Fruit fly (Drosophila melanogaster) whole organism, embryonic: ENCODE data around the gene EMC10.

Experiments used
- CG12155 ChIP-seq: fragments of 200-800 bp; sonication (Bioruptor generic); optimal IDR thresholded peaks from 3 replicates; lab custom pipeline; 2016; ENCODE audit warnings: missing biosample characterization, missing genetic modification characterization
- CG1233 ChIP-seq: fragments of 200-800 bp; sonication (Bioruptor generic); optimal IDR thresholded peaks from 4 replicates; lab custom pipeline; 2018; ENCODE audit warnings: missing biosample characterization, mild to moderate bottlenecking, missing genetic modification characterization
- CG12942 ChIP-seq: fragments of 200-800 bp; sonication (Bioruptor generic); optimal IDR thresholded peaks from 3 replicates; lab custom pipeline; 2016; ENCODE audit warnings: missing biosample characterization, missing genetic modification characterization
- CG13296 ChIP-seq: fragments of 200-800 bp; sonication (Bioruptor generic); optimal IDR thresholded peaks from 3 replicates; lab custom pipeline; 2018; ENCODE audit warnings: missing biosample characterization, mild to moderate bottlenecking, missing genetic modification characterization
- CG18599 ChIP-seq: fragments of 200-800 bp; sonication (Bioruptor generic); optimal IDR thresholded peaks from 3 replicates; lab custom pipeline; 2017; ENCODE audit warnings: missing biosample characterization, missing genetic modification characterization, mild to moderate bottlenecking, moderate library complexity, missing genetic modification reagents
- CG18764 ChIP-seq: fragments of 200-800 bp; sonication (Bioruptor generic); optimal IDR thresholded peaks from 3 replicates; lab custom pipeline; 2016; ENCODE audit warnings: missing biosample characterization, missing genetic modification characterization
- CG30431 ChIP-seq: fragments of 200-800 bp; sonication (Bioruptor generic); optimal IDR thresholded peaks from 2 replicates; lab custom pipeline; 2017; ENCODE audit warnings: missing biosample characterization, missing genetic modification characterization
- CG3281 ChIP-seq: fragments of 200-800 bp; sonication (Bioruptor generic); optimal IDR thresholded peaks from 3 replicates; lab custom pipeline; 2017; ENCODE audit warnings: missing biosample characterization, mild to moderate bottlenecking, missing genetic modification characterization
- CG6683 ChIP-seq: fragments of 200-800 bp; sonication (Bioruptor generic); optimal IDR thresholded peaks from 2 replicates; lab custom pipeline; 2017; ENCODE audit warnings: missing biosample characterization, mild to moderate bottlenecking, missing genetic modification characterization, missing genetic modification reagents
- CG6765 ChIP-seq: fragments of 200-800 bp; sonication (Bioruptor generic); optimal IDR thresholded peaks from 3 replicates; lab custom pipeline; 2017; ENCODE audit warnings: missing biosample characterization, mild to moderate bottlenecking, missing genetic modification characterization
- CG7987 ChIP-seq: fragments of 200-800 bp; sonication (Bioruptor generic); optimal IDR thresholded peaks from 2 replicates; lab custom pipeline; 2018; ENCODE audit warnings: missing biosample characterization, mild to moderate bottlenecking, missing genetic modification characterization, moderate library complexity
- CG8281 ChIP-seq: fragments of 200-800 bp; sonication (Bioruptor generic); optimal IDR thresholded peaks from 2 replicates; lab custom pipeline; 2018; ENCODE audit warnings: missing biosample characterization, mild to moderate bottlenecking, missing genetic modification characterization, moderate library complexity
- CG8290 ChIP-seq, 3 experiments: fragments of 200-800 bp; sonication (Bioruptor generic); optimal IDR thresholded peaks; 2 replicates each; lab custom pipeline; 2016 to 2019; ENCODE audit warnings: missing biosample characterization in 3 of 3, missing genetic modification characterization in 3 of 3, mild to moderate bottlenecking in 2 of 3, moderate library complexity in 1 of 3
- Camta ChIP-seq: fragments of 200-800 bp; sonication (Bioruptor generic); optimal IDR thresholded peaks from 2 replicates; lab custom pipeline; 2016; ENCODE audit warnings: missing biosample characterization, missing genetic modification characterization
- CkIIα-i1 ChIP-seq: fragments of 200-800 bp; sonication (Bioruptor generic); IDR thresholded peaks from 2 replicates; pipeline ENCODE4 v1.3.6; 2022; ENCODE audit warnings: missing biosample characterization, missing genetic modification characterization
- D ChIP-seq, 2 experiments: fragments of 200-800 bp in 1 of 2; fragments of >200 bp in 1 of 2; sonication (Bioruptor generic) in 1 of 2; optimal IDR thresholded peaks; 2 replicates in 1 of 2; 3 replicates in 1 of 2; lab custom pipeline; 2017; ENCODE audit warnings: mild to moderate bottlenecking in 1 of 2, missing biosample characterization in 1 of 2, missing genetic modification characterization in 1 of 2, missing genetic modification reagents in 1 of 2
- D19B ChIP-seq: fragments of 200-800 bp; sonication (Bioruptor generic); optimal IDR thresholded peaks from 2 replicates; lab custom pipeline; 2017; ENCODE audit warnings: missing biosample characterization, mild to moderate bottlenecking, missing genetic modification characterization
- Dip3 ChIP-seq: fragments of 200-800 bp; sonication (Bioruptor generic); optimal IDR thresholded peaks from 3 replicates; lab custom pipeline; 2016; ENCODE audit warnings: missing biosample characterization, missing genetic modification characterization
- Dp ChIP-seq: fragments of 200-800 bp; sonication (Bioruptor generic); optimal IDR thresholded peaks from 2 replicates; lab custom pipeline; 2018; ENCODE audit warnings: missing biosample characterization, mild to moderate bottlenecking, missing genetic modification characterization, moderate library complexity
- HmgZ ChIP-seq: fragments of 200-800 bp; sonication (Bioruptor generic); optimal IDR thresholded peaks from 2 replicates; lab custom pipeline; 2018; ENCODE audit warnings: missing biosample characterization, mild to moderate bottlenecking, missing genetic modification characterization
- Hr51 ChIP-seq, 2 experiments: fragments of 200-800 bp; sonication (Bioruptor generic); optimal IDR thresholded peaks; 2 replicates in 1 of 2; 3 replicates in 1 of 2; lab custom pipeline; 2016 to 2018; ENCODE audit warnings: missing biosample characterization in 2 of 2, missing genetic modification characterization in 2 of 2, mild to moderate bottlenecking in 1 of 2, moderate library complexity in 1 of 2
- Hsf ChIP-seq: fragments of 200-800 bp; sonication (Bioruptor generic); optimal IDR thresholded peaks from 3 replicates; lab custom pipeline; 2016; ENCODE audit warnings: missing biosample characterization, missing genetic modification characterization
- Med ChIP-seq: fragments of 200-800 bp; sonication (Bioruptor generic); peaks from one replicate; lab custom pipeline; 2016; ENCODE audit warnings: missing biosample characterization, missing genetic modification characterization, mild to moderate bottlenecking, inconsistent platforms, moderate library complexity
- Ravus ChIP-seq: fragments of 200-800 bp; sonication (Bioruptor generic); IDR thresholded peaks from 2 replicates; pipeline ENCODE4 v1.3.6; 2022; ENCODE audit warnings: missing biosample characterization, missing genetic modification characterization
- Sox100B ChIP-seq: fragments of 200-800 bp; sonication (Bioruptor generic); optimal IDR thresholded peaks from 3 replicates; lab custom pipeline; 2018; ENCODE audit warnings: missing biosample characterization, mild to moderate bottlenecking, missing genetic modification characterization
- Taf1 ChIP-seq: fragments of 200-800 bp; sonication (Bioruptor generic); IDR thresholded peaks from 2 replicates; pipeline ENCODE4 v1.3.6; 2022; ENCODE audit warnings: missing biosample characterization, missing genetic modification characterization
- Trl ChIP-seq, 3 experiments: fragments of >200 bp in 2 of 3; fragments of 200-800 bp in 1 of 3; sonication (Bioruptor generic) in 1 of 3; optimal IDR thresholded peaks; 2 replicates in 1 of 3; 3 replicates in 2 of 3; lab custom pipeline; 2016 to 2017; ENCODE audit warnings: missing biosample characterization in 1 of 3, missing genetic modification characterization in 1 of 3
- Xbp1 ChIP-seq: fragments of 200-800 bp; sonication (Bioruptor generic); optimal IDR thresholded peaks from 3 replicates; lab custom pipeline; 2016; ENCODE audit warnings: missing biosample characterization, mild to moderate bottlenecking, missing genetic modification characterization
- al ChIP-seq: fragments of 200-800 bp; sonication (Bioruptor generic); IDR thresholded peaks from 2 replicates; pipeline ENCODE4 v1.3.6; 2022; ENCODE audit warnings: missing biosample characterization, missing genetic modification characterization
- ara ChIP-seq: fragments of 200-800 bp; sonication (Bioruptor generic); IDR thresholded peaks from 2 replicates; pipeline ENCODE4 v1.3.6; 2022; ENCODE audit warnings: missing biosample characterization, missing genetic modification characterization
- chif ChIP-seq, 2 experiments: fragments of 200-800 bp; sonication (Bioruptor generic); optimal IDR thresholded peaks; 3 replicates each; lab custom pipeline; 2016; ENCODE audit warnings: missing biosample characterization in 2 of 2, missing genetic modification characterization in 2 of 2
- dpn ChIP-seq, 2 experiments: fragments of 200-800 bp; sonication (Bioruptor generic); optimal IDR thresholded peaks; 3 replicates each; lab custom pipeline; 2016; ENCODE audit warnings: missing biosample characterization in 2 of 2, missing genetic modification characterization in 2 of 2
- ems ChIP-seq: fragments of 200-800 bp; sonication (Bioruptor generic); optimal IDR thresholded peaks from 3 replicates; lab custom pipeline; 2016; ENCODE audit warnings: missing biosample characterization, missing genetic modification characterization
- eve ChIP-seq, 2 experiments: fragments of >200 bp; optimal IDR thresholded peaks; 2 replicates each; lab custom pipeline; 2017; ENCODE audit warnings: missing biosample characterization in 2 of 2, missing genetic modification characterization in 2 of 2
- gfzf ChIP-seq: fragments of 200-800 bp; sonication (Bioruptor generic); optimal IDR thresholded peaks from 2 replicates; lab custom pipeline; 2016; ENCODE audit warnings: missing biosample characterization, mild to moderate bottlenecking, missing genetic modification characterization, moderate library complexity
- inv ChIP-seq: fragments of 200-800 bp; sonication (Bioruptor generic); IDR thresholded peaks from 2 replicates; pipeline ENCODE4 v1.3.6; 2022; ENCODE audit warnings: missing biosample characterization, missing genetic modification characterization; ENCODE audit not compliant: partially characterized antibody
- jigr1 ChIP-seq: fragments of 200-800 bp; sonication (Bioruptor generic); IDR thresholded peaks from 3 replicates; pipeline ENCODE4 v1.3.6; 2022; ENCODE audit warnings: missing biosample characterization, missing genetic modification characterization
- kah ChIP-seq: fragments of 200-800 bp; sonication (Bioruptor generic); optimal IDR thresholded peaks from 2 replicates; lab custom pipeline; 2018; ENCODE audit warnings: missing biosample characterization, mild to moderate bottlenecking, missing genetic modification characterization
- phol ChIP-seq: fragments of 200-800 bp; sonication (Bioruptor generic); optimal IDR thresholded peaks from 3 replicates; lab custom pipeline; 2018; ENCODE audit warnings: missing biosample characterization, mild to moderate bottlenecking, missing genetic modification characterization, moderate library complexity
- pum ChIP-seq: fragments of 200-800 bp; sonication (Bioruptor generic); optimal IDR thresholded peaks from 2 replicates; lab custom pipeline; 2016; ENCODE audit warnings: missing biosample characterization, missing genetic modification characterization
- sisA ChIP-seq: fragments of 200-800 bp; sonication (Bioruptor generic); IDR thresholded peaks from 2 replicates; pipeline ENCODE4 v1.3.6; 2022; ENCODE audit warnings: missing biosample characterization, missing genetic modification characterization
- slbo ChIP-seq: fragments of 200-800 bp; sonication (Bioruptor generic); IDR thresholded peaks from 2 replicates; pipeline ENCODE4 v1.3.6; 2022; ENCODE audit warnings: missing biosample characterization, missing genetic modification characterization
- tap ChIP-seq: fragments of 200-800 bp; optimal IDR thresholded peaks from 3 replicates; lab custom pipeline; 2019; ENCODE audit warnings: missing biosample characterization, mild to moderate bottlenecking, missing genetic modification characterization, moderate library complexity
- tgo ChIP-seq: fragments of 200-800 bp; sonication (Bioruptor generic); IDR thresholded peaks from 3 replicates; pipeline ENCODE4 v1.3.6; 2022; ENCODE audit warnings: missing biosample characterization, missing genetic modification characterization
- trh ChIP-seq: fragments of 200-800 bp; sonication (Bioruptor generic); optimal IDR thresholded peaks from 2 replicates; lab custom pipeline; 2016; ENCODE audit warnings: missing biosample characterization, missing genetic modification characterization
- unc-4 ChIP-seq: fragments of 200-800 bp; sonication (Bioruptor generic); IDR thresholded peaks from 2 replicates; pipeline ENCODE4 v1.3.6; 2022; ENCODE audit warnings: missing biosample characterization, missing genetic modification characterization; ENCODE audit not compliant: partially characterized antibody

Gene EMC10

dm6 chr3L:21539245-21540196, 34.4 kb upstream of the EMC10 start, which contains the start of the genes COX8 and VhaM9.7-b (continued):
- TF ChIP-seq Dp (GFP tag; lab: Kevin White, UChicago) (no peak), inv (peak; percentile 65; the same call in 1 of the 2 replicates), ara (GFP tag; lab: Robert Waterston, UW) (peak; percentile 54; the same call in 1 of the 2 replicates), chif (GFP tag; optimal IDR thresholded peaks at IDR 0.05; lab: Kevin White, UChicago) (peak; percentile 50 to 51), trh (no peak), Sox100B (GFP tag; lab: Kevin White, UChicago) (peak; percentile 67), HmgZ (tag; lab: Kevin White, UChicago) (peak; percentile 63), al (peak; percentile 57; the same call in 1 of the 2 replicates), CG8281 (tag; lab: Kevin White, UChicago) (peak; percentile 64), Hsf (peak; percentile 77), jigr1 (peak; percentile 34; the same call in 1 of the 3 replicates), CG18599 (no peak), Trl (optimal IDR thresholded peaks at IDR 0.05; lab: Kevin White, UChicago) (no peak), Trl (GFP tag; optimal IDR thresholded peaks at IDR 0.05; lab: Kevin White, UChicago) (peak; percentile 70), D19B (GFP tag; lab: Kevin White, UChicago) (peak; percentile 21), CG6765 (GFP tag; lab: Kevin White, UChicago) (no peak), Med (GFP tag; lab: Kevin White, UChicago) (peak; percentile 85), CG18764 (GFP tag; lab: Kevin White, UChicago) (peak; percentile 62), slbo (GFP tag; lab: Robert Waterston, UW) (peak; percentile 80), CG1233 (no peak), CG7987 (GFP tag; lab: Kevin White, UChicago) (no peak), CG12155 (GFP tag; lab: Kevin White, UChicago) (peak; percentile 65), Hr51 (GFP tag; optimal IDR thresholded peaks at IDR 0.05; lab: Kevin White, UChicago) (peak in 1 of 2 experiments; percentile 30), Camta (GFP tag; lab: Kevin White, UChicago) (peak; percentile 36), phol (tag; lab: Kevin White, UChicago) (peak; percentile 77), Dip3 (GFP tag; lab: Kevin White, UChicago) (peak; percentile 13), Ravus (GFP tag; lab: Robert Waterston, UW) (peak; percentile 1; the same call in 1 of the 2 replicates), kah (GFP tag; lab: Kevin White, UChicago) (peak; percentile 10), Taf1 (GFP tag; lab: Robert Waterston, UW) (peak; percentile 62; the same call in 1 of the 2 replicates), CG8290 (GFP tag; optimal IDR thresholded peaks at IDR 0.05; lab: Kevin White, UChicago) (peak; percentile 42), CG8290 (tag; optimal IDR thresholded peaks at IDR 0.05; lab: Kevin White, UChicago) (peak; percentile 51 to 86), CG30431 (GFP tag; lab: Kevin White, UChicago) (no peak), eve (GFP tag; optimal IDR thresholded peaks at IDR 0.05; lab: Kevin White, UChicago) (no peak), D (optimal IDR thresholded peaks at IDR 0.05; lab: Kevin White, UChicago) (no peak), D (GFP tag; optimal IDR thresholded peaks at IDR 0.05; lab: Kevin White, UChicago) (no peak), tap (tag; lab: Kevin White, UChicago) (no peak), sisA (GFP tag; lab: Robert Waterston, UW) (no peak), CG13296 (GFP tag; lab: Kevin White, UChicago) (peak; percentile 23), dpn (GFP tag; optimal IDR thresholded peaks at IDR 0.05; lab: Kevin White, UChicago) (peak; percentile 54 to 68), pum (peak; percentile 62), tgo (GFP tag; lab: Robert Waterston, UW) (peak; percentile 58; the same call in 2 of the 3 replicates), ems (peak; percentile 40), Xbp1 (GFP tag; lab: Kevin White, UChicago) (peak; percentile 72), CG6683 (GFP tag; lab: Kevin White, UChicago) (no peak), CG3281 (peak; percentile 45), gfzf (peak; percentile 69), unc-4 (GFP tag; lab: Robert Waterston, UW) (peak; percentile 62), CkIIα-i1 (GFP tag; lab: Robert Waterston, UW) (no peak), CG12942 (GFP tag; lab: Kevin White, UChicago) (peak; percentile 34)
